Fruit fly (Drosophila melanogaster) whole organism: ENCODE data around the gene CG32280.

Experiments used
- CG8478 ChIP-seq: fragments of >200 bp; optimal IDR thresholded peaks from 2 replicates; lab custom pipeline; 2018; ENCODE audit warnings: inconsistent platforms
- pan ChIP-seq: fragments of >200 bp; optimal IDR thresholded peaks from 2 replicates; lab custom pipeline; 2017
- psq ChIP-seq: fragments of >200 bp; optimal IDR thresholded peaks from 2 replicates; lab custom pipeline; 2017
- usp ChIP-seq: fragments of >200 bp; optimal IDR thresholded peaks from 2 replicates; lab custom pipeline; 2017; ENCODE audit warnings: missing biosample characterization, missing genetic modification characterization, mixed read lengths

DNA sequence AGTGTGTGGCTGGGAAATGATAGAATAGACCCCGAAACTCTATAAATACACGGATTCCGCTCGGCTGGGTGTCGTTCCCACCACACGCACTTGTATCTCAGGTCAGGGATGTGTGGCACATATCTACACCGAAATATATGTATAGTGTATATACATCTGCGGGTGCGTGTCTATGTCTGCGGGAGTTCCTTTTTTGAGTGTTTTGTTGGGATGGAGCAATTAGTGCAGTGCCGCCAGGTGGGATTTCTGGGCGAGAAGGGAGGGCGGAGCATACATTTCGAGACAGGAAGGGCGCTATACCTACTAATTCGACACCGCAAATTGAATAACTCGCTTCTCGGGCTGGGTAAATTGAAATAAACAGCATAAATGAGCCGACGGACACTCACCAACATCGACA, 38.5 kb upstream of the CG32280 start:
- no peak for TF ChIP-seq pan (lab: Kevin White, UChicago)
- TF ChIP-seq usp (GFP tag; lab: Kevin White, UChicago), result no peak
- TF ChIP-seq psq (lab: Kevin White, UChicago), result no peak
- TF ChIP-seq CG8478 (lab: Kevin White, UChicago), result no peak
